Worm (Caenorhabditis elegans) whole organism, young adult: ENCODE results near the gene act-1.

Experiments used
- B0261.1 ChIP-seq: sonication (generic microtip); optimal IDR thresholded peaks from 2 replicates; lab custom pipeline; 2016; ENCODE audit warnings: mild to moderate bottlenecking, missing genetic modification characterization, moderate library complexity, missing compliant biosample characterization
- C17E4.6 ChIP-seq: fragments of 200-800 bp; sonication (Bioruptor generic); IDR thresholded peaks from 2 replicates; pipeline ENCODE4 v1.3.6; 2022; ENCODE audit warnings: missing genetic modification reagents, missing genetic modification characterization, missing compliant biosample characterization
- D2030.7 ChIP-seq: fragments of 200-800 bp; sonication (Bioruptor generic); IDR thresholded peaks from 2 replicates; pipeline ENCODE4 v1.3.6; 2022; ENCODE audit warnings: missing genetic modification reagents, missing genetic modification characterization, missing compliant biosample characterization
- F10E7.11 ChIP-seq: sonication (generic microtip); optimal IDR thresholded peaks from 2 replicates; lab custom pipeline; 2017; ENCODE audit warnings: mild to moderate bottlenecking, missing genetic modification characterization, moderate library complexity, missing compliant biosample characterization
- F57A8.1 ChIP-seq: fragments of 200-800 bp; sonication (Bioruptor generic); optimal IDR thresholded peaks from 2 replicates; lab custom pipeline; 2018; ENCODE audit warnings: mild to moderate bottlenecking, missing genetic modification characterization, moderate library complexity, missing compliant biosample characterization
- K11D2.4 ChIP-seq: fragments of 200-800 bp; sonication (Bioruptor generic); IDR thresholded peaks from 2 replicates; pipeline ENCODE4 v1.3.6; 2022; ENCODE audit warnings: missing genetic modification reagents, missing genetic modification characterization, missing compliant biosample characterization
- T07F8.4 ChIP-seq: sonication (generic microtip); optimal IDR thresholded peaks from 2 replicates; lab custom pipeline; 2016; ENCODE audit warnings: mild to moderate bottlenecking, missing genetic modification characterization, moderate library complexity, missing compliant biosample characterization
- Y53F4B.3 ChIP-seq: fragments of 200-800 bp; sonication (Bioruptor generic); IDR thresholded peaks from 2 replicates; pipeline ENCODE4 v1.3.6; 2022; ENCODE audit warnings: missing genetic modification reagents, missing genetic modification characterization, missing compliant biosample characterization
- Y56A3A.18 ChIP-seq: fragments of 200-800 bp; sonication (Bioruptor generic); IDR thresholded peaks from 2 replicates; pipeline ENCODE4 v1.3.6; 2022; ENCODE audit warnings: missing genetic modification reagents, missing genetic modification characterization, missing compliant biosample characterization
- Y95B8A.8 ChIP-seq: fragments of 200-800 bp; sonication (Bioruptor generic); IDR thresholded peaks from 2 replicates; pipeline ENCODE4 v1.3.6; 2022; ENCODE audit warnings: missing genetic modification reagents, missing genetic modification characterization, missing compliant biosample characterization
- ZK185.1 ChIP-seq: sonication (generic microtip); optimal IDR thresholded peaks from 2 replicates; lab custom pipeline; 2016; ENCODE audit warnings: mild to moderate bottlenecking, missing genetic modification characterization, missing compliant biosample characterization; ENCODE audit not compliant: poor library complexity, severe bottlenecking
- akir-1 ChIP-seq: fragments of 200-800 bp; sonication (Bioruptor generic); optimal IDR thresholded peaks from 2 replicates; lab custom pipeline; 2018; ENCODE audit warnings: mild to moderate bottlenecking, missing genetic modification characterization, moderate library complexity, missing compliant biosample characterization
- athp-1 ChIP-seq: sonication (generic microtip); optimal IDR thresholded peaks from 2 replicates; lab custom pipeline; 2017; ENCODE audit warnings: mild to moderate bottlenecking, missing genetic modification characterization, missing compliant biosample characterization
- attf-5 ChIP-seq: fragments of 200-800 bp; sonication (Bioruptor generic); optimal IDR thresholded peaks from 2 replicates; lab custom pipeline; 2018; ENCODE audit warnings: mild to moderate bottlenecking, missing genetic modification characterization, missing compliant biosample characterization
- bed-1 ChIP-seq: fragments of 200-800 bp; sonication (Bioruptor generic); IDR thresholded peaks from 2 replicates; pipeline ENCODE4 v1.3.6; 2022; ENCODE audit warnings: missing genetic modification reagents, missing genetic modification characterization, missing compliant biosample characterization
- cebp-2 ChIP-seq: fragments of 200-800 bp; sonication (Bioruptor generic); IDR thresholded peaks from 2 replicates; pipeline ENCODE4 v1.3.6; 2022; ENCODE audit warnings: missing genetic modification characterization, missing compliant biosample characterization
- ceh-40 ChIP-seq: fragments of 200-800 bp; sonication (Bioruptor generic); IDR thresholded peaks from 2 replicates; pipeline ENCODE4 v1.3.6; 2022; ENCODE audit warnings: missing genetic modification characterization, missing compliant biosample characterization
- chd-7 ChIP-seq: sonication (generic microtip); optimal IDR thresholded peaks from 2 replicates; lab custom pipeline; 2016; ENCODE audit warnings: mild to moderate bottlenecking, missing genetic modification characterization, moderate library complexity, missing compliant biosample characterization
- die-1 ChIP-seq: sonication (generic microtip); optimal IDR thresholded peaks from 2 replicates; lab custom pipeline; 2016; ENCODE audit warnings: missing genotype, mild to moderate bottlenecking, missing genetic modification characterization, missing compliant biosample characterization
- dpff-1 ChIP-seq: sonication (generic microtip); optimal IDR thresholded peaks from 2 replicates; lab custom pipeline; 2017; ENCODE audit warnings: mild to moderate bottlenecking, missing genetic modification characterization, missing compliant biosample characterization
- dpl-1 ChIP-seq: fragments of 150-350 bp; optimal IDR thresholded peaks from 2 replicates; lab custom pipeline; 2014; ENCODE audit warnings: missing biosample characterization, missing genetic modification reagents, missing genetic modification characterization
- efl-1 ChIP-seq: fragments of 150-350 bp; optimal IDR thresholded peaks from 2 replicates; lab custom pipeline; 2014; ENCODE audit warnings: missing biosample characterization, missing genetic modification reagents, missing genetic modification characterization
- fkh-3 ChIP-seq: sonication (generic microtip); optimal IDR thresholded peaks from 2 replicates; lab custom pipeline; 2016; ENCODE audit warnings: mild to moderate bottlenecking, missing genetic modification characterization, missing compliant biosample characterization
- hlh-12 ChIP-seq: sonication (generic microtip); optimal IDR thresholded peaks from 2 replicates; lab custom pipeline; 2016; ENCODE audit warnings: missing genetic modification characterization, missing compliant biosample characterization
- hmg-20 ChIP-seq: fragments of 200-800 bp; sonication (Bioruptor generic); IDR thresholded peaks from 2 replicates; pipeline ENCODE4 v1.3.6; 2022; ENCODE audit warnings: missing genetic modification reagents, missing genetic modification characterization, missing compliant biosample characterization
- let-526 ChIP-seq: fragments of 200-800 bp; sonication (Bioruptor generic); IDR thresholded peaks from 2 replicates; pipeline ENCODE4 v1.3.6; 2022; ENCODE audit warnings: missing genetic modification reagents, missing genetic modification characterization, missing compliant biosample characterization
- lin-54 ChIP-seq: fragments of 200-800 bp; sonication (Bioruptor generic); optimal IDR thresholded peaks from 2 replicates; lab custom pipeline; 2018; ENCODE audit warnings: mild to moderate bottlenecking, missing genetic modification characterization, missing compliant biosample characterization
- lsy-27 ChIP-seq: sonication (generic microtip); optimal IDR thresholded peaks from 2 replicates; lab custom pipeline; 2017; ENCODE audit warnings: missing genetic modification characterization, mild to moderate bottlenecking, missing compliant biosample characterization, antibody characterized with exemption, missing genotype, borderline replicate concordance; ENCODE audit not compliant: insufficient read depth
- madf-3 ChIP-seq: fragments of 200-800 bp; sonication (Bioruptor generic); IDR thresholded peaks from 2 replicates; pipeline ENCODE4 v1.3.6; 2022; ENCODE audit warnings: missing genetic modification reagents, missing genetic modification characterization, missing compliant biosample characterization
- madf-6 ChIP-seq: fragments of 200-800 bp; sonication (Bioruptor generic); IDR thresholded peaks from 2 replicates; pipeline ENCODE4 v1.3.6; 2022; ENCODE audit warnings: missing genetic modification reagents, missing genetic modification characterization, missing compliant biosample characterization
- madf-8 ChIP-seq: fragments of 200-800 bp; sonication (Bioruptor generic); conservative IDR thresholded peaks from 2 replicates; pipeline ENCODE4 v1.3.6; 2022; ENCODE audit warnings: missing genetic modification reagents, missing genetic modification characterization, missing compliant biosample characterization
- mcd-1 ChIP-seq: fragments of 200-800 bp; sonication (Bioruptor generic); IDR thresholded peaks from 2 replicates; pipeline ENCODE4 v1.3.6; 2022; ENCODE audit warnings: missing genetic modification reagents, missing genetic modification characterization, missing compliant biosample characterization
- mel-28 ChIP-seq: sonication (generic microtip); optimal IDR thresholded peaks from 2 replicates; lab custom pipeline; 2016; ENCODE audit warnings: borderline replicate concordance, mild to moderate bottlenecking, missing genetic modification characterization, missing compliant biosample characterization
- nhr-80 ChIP-seq: sonication (generic microtip); optimal IDR thresholded peaks from 2 replicates; lab custom pipeline; 2016; ENCODE audit warnings: missing genetic modification characterization, missing compliant biosample characterization
- nhr-90 ChIP-seq: sonication (generic microtip); optimal IDR thresholded peaks from 2 replicates; lab custom pipeline; 2016; ENCODE audit warnings: missing genotype, mild to moderate bottlenecking, missing genetic modification characterization, missing compliant biosample characterization
- pha-4 ChIP-seq: fragments of 150-350 bp; sonication (generic microtip); optimal IDR thresholded peaks from 2 replicates; lab custom pipeline; 2014; ENCODE audit warnings: missing biosample characterization, missing genetic modification reagents, missing genetic modification characterization
- rcor-1 ChIP-seq: fragments of 200-800 bp; sonication (Bioruptor generic); IDR thresholded peaks from 2 replicates; pipeline ENCODE4 v1.3.6; 2022; ENCODE audit warnings: missing genetic modification reagents, missing genetic modification characterization, missing compliant biosample characterization
- repo-1 ChIP-seq: sonication (generic microtip); optimal IDR thresholded peaks from 2 replicates; lab custom pipeline; 2017; ENCODE audit warnings: mild to moderate bottlenecking, missing genetic modification characterization, missing compliant biosample characterization
- somi-1 ChIP-seq: fragments of 200-800 bp; sonication (Bioruptor generic); optimal IDR thresholded peaks from 2 replicates; lab custom pipeline; 2018; ENCODE audit warnings: mild to moderate bottlenecking, missing genetic modification characterization, missing compliant biosample characterization
- tbp1 ChIP-seq: fragments of 200-800 bp; sonication (Bioruptor generic); optimal IDR thresholded peaks from 2 replicates; lab custom pipeline; 2018; ENCODE audit warnings: mild to moderate bottlenecking, missing genetic modification characterization, missing compliant biosample characterization
- tlf-1 ChIP-seq: fragments of 200-800 bp; sonication (Bioruptor generic); optimal IDR thresholded peaks from 2 replicates; lab custom pipeline; 2018; ENCODE audit warnings: mild to moderate bottlenecking, missing genetic modification characterization, missing compliant biosample characterization
- unc-130 ChIP-seq: sonication (generic microtip); optimal IDR thresholded peaks from 2 replicates; lab custom pipeline; 2016; ENCODE audit warnings: missing genetic modification reagents, missing genetic modification characterization, missing compliant biosample characterization
- unc-62 ChIP-seq: fragments of 150-350 bp; optimal IDR thresholded peaks from 2 replicates; lab custom pipeline; 2014; ENCODE audit warnings: missing biosample characterization, missing genetic modification reagents, missing genetic modification characterization
- xnd-1 ChIP-seq: sonication (generic microtip); optimal IDR thresholded peaks from 2 replicates; lab custom pipeline; 2016; ENCODE audit warnings: missing genotype, missing genetic modification reagents, missing genetic modification characterization, missing compliant biosample characterization
- ztf-28 ChIP-seq: fragments of 200-800 bp; sonication (Bioruptor generic); IDR thresholded peaks from 2 replicates; pipeline ENCODE4 v1.3.6; 2022; ENCODE audit warnings: missing genetic modification reagents, missing genetic modification characterization, missing compliant biosample characterization
- ztf-6 ChIP-seq: fragments of 200-800 bp; sonication (Bioruptor generic); IDR thresholded peaks from 2 replicates; pipeline ENCODE4 v1.3.6; 2022; ENCODE audit warnings: missing genetic modification reagents, missing genetic modification characterization, missing compliant biosample characterization

Gene act-1

DNA sequence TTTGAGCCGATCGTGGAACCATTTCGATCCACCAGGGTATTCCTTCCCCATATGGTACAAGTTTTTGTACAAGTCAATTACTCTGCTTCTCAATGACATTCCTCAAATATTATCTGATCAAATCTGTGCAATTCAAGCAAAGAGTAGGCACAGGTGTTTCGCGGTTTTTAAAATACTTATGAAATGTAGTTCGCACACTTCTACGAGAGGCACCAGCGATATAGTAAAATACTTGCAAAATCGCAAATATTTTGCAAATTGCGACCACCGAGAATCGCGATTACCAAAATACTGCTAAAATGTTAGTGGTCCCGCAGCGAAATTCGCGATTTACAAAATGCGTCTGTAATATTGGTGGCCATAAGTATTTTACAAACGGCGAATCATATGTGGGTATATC, 28.8 kb downstream of the act-1 start, which contains the start of gene Y42A5A.5:
Y42A5A.5 (minus strand) TSS at position 101 of the 400 bp plus-strand sequence.
- TF ChIP-seq madf-6 (GFP tag; lab: Robert Waterston, UW): peak; percentile 36
- TF ChIP-seq madf-3 (GFP tag; lab: Robert Waterston, UW): 0 out of 2 replicates have a peak, but pooled peaks have one; percentile 52

DNA sequence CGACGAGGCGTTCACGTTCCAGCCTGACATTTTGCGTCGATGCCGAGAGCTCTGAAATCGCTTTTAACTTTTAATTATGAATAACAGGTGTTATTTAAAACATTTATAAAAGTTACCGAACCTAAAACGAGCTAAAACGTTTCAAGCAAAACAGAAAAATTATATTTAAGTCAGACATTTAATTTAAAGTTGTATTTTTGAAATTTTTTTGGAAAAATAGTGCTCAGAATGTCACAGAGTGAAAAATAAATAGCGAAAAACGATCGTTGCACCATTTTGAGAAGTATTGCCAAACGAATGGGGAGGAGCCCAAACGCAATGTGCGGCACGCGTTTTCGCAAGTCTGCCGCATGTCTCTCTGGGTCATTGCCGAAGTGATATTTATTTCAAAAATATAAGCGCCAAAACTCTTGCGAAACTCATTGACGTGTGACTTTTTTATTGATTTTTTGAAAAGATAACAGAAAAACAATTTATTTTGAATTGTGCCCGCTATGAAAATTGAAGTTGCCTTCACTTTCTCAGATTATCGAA, 32.3 kb downstream of the act-1 start, which contains the start of gene erfa-3:
erfa-3 (minus strand) TSS at position 51 of the 534 bp plus-strand sequence.
- peak; percentile 38; the same call in 1 of the 2 replicates for TF ChIP-seq D2030.7
- peak; percentile 58 for TF ChIP-seq lin-54 (GFP tag; lab: Kevin White, UChicago)
- no peak for TF ChIP-seq cebp-2 (GFP tag; lab: Robert Waterston, UW)
- no peak for TF ChIP-seq C17E4.6 (GFP tag; lab: Robert Waterston, UW)
- no peak for TF ChIP-seq ztf-6 (GFP tag; lab: Robert Waterston, UW)
- TF ChIP-seq madf-8 (GFP tag; lab: Robert Waterston, UW): no peak
- peak; percentile 61; the same call in 1 of the 2 replicates for TF ChIP-seq hmg-20
- peak; percentile 54 for TF ChIP-seq ZK185.1 (tag; lab: Kevin White, UChicago)
- TF ChIP-seq athp-1 (tag; lab: Kevin White, UChicago): peak; percentile 2
- no peak for TF ChIP-seq T07F8.4 (tag; lab: Kevin White, UChicago)
- TF ChIP-seq dpff-1 (tag; lab: Kevin White, UChicago): no peak
- TF ChIP-seq xnd-1: no peak
- TF ChIP-seq rcor-1 (GFP tag; lab: Robert Waterston, UW): peak; percentile 74
- TF ChIP-seq nhr-80 (tag; lab: Kevin White, UChicago): peak; percentile 63
- TF ChIP-seq die-1 (tag; lab: Kevin White, UChicago): peak; percentile 53
- peak; percentile 41 for TF ChIP-seq efl-1 (GFP tag; lab: Kevin White, UChicago)
- TF ChIP-seq attf-5 (GFP tag; lab: Kevin White, UChicago): peak; percentile 85
- TF ChIP-seq mel-28 (tag; lab: Kevin White, UChicago): no peak
- no peak for TF ChIP-seq unc-62 (GFP tag; lab: Kevin White, UChicago)
- no peak for TF ChIP-seq F57A8.1 (GFP tag; lab: Kevin White, UChicago)
- TF ChIP-seq tbp1: peak; percentile 33
- TF ChIP-seq unc-130 (GFP tag; lab: Kevin White, UChicago): no peak
- TF ChIP-seq fkh-3 (tag; lab: Kevin White, UChicago): no peak
- no peak for TF ChIP-seq B0261.1 (tag; lab: Kevin White, UChicago)
- TF ChIP-seq mcd-1 (GFP tag; lab: Robert Waterston, UW): peak; percentile 68
- no peak for TF ChIP-seq madf-3 (GFP tag; lab: Robert Waterston, UW)
- no peak for TF ChIP-seq Y56A3A.18 (GFP tag; lab: Robert Waterston, UW)
- TF ChIP-seq somi-1: no peak
- TF ChIP-seq repo-1 (tag; lab: Kevin White, UChicago): peak; percentile 44
- TF ChIP-seq tlf-1 (GFP tag; lab: Kevin White, UChicago): no peak
- no peak for TF ChIP-seq chd-7 (tag; lab: Kevin White, UChicago)
- TF ChIP-seq ztf-28 (GFP tag; lab: Robert Waterston, UW): no peak
- TF ChIP-seq madf-6 (GFP tag; lab: Robert Waterston, UW): peak; percentile 76
- no peak for TF ChIP-seq ceh-40
- no peak for TF ChIP-seq akir-1 (GFP tag; lab: Kevin White, UChicago)
- no peak for TF ChIP-seq bed-1
- TF ChIP-seq F10E7.11 (tag; lab: Kevin White, UChicago): no peak
- no peak for TF ChIP-seq Y53F4B.3 (GFP tag; lab: Robert Waterston, UW)
- TF ChIP-seq K11D2.4 (GFP tag; lab: Robert Waterston, UW): 0 out of 2 replicates have a peak, but pooled peaks have one; percentile 41
- no peak for TF ChIP-seq hlh-12 (tag; lab: Kevin White, UChicago)
- TF ChIP-seq nhr-90 (tag; lab: Kevin White, UChicago): no peak
- no peak for TF ChIP-seq lsy-27
- no peak for TF ChIP-seq pha-4 (tag; lab: Kevin White, UChicago)
- TF ChIP-seq dpl-1: peak; percentile 27
- no peak for TF ChIP-seq Y95B8A.8
- 0 out of 2 replicates have a peak, but pooled peaks have one; percentile 52 for TF ChIP-seq let-526 (GFP tag; lab: Robert Waterston, UW)
